Fruit fly (Drosophila melanogaster): ENCODE results near the gene CG4281.
A peak's percentile ranks its signal among the peaks of the same experiment; 100 is the strongest.

The CG4281 gene

DNA sequence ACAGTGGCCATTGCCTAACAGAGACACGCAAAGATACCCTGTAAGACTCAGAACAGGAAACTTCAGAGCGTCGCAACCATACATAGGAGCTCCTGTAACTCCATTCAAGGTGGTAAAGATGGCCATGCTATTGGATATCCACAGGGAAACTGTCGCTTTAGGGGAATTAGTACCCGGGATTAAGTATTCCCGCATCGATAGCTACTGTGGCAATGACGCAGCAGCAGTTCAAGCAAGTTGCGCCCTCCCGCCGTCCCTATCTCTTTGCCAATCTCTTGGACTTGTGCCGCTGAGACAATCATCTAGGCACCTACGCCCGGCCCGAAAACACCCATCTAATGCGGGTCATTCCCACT is 5.7 kb upstream of the CG4281 start (continued):
- TF ChIP-seq CG9797 (GFP tag; optimal IDR thresholded peaks at IDR 0.05) (no peak), gem (tag; optimal IDR thresholded peaks at IDR 0.05) (peak; percentile 69), twi (tag; optimal IDR thresholded peaks at IDR 0.05) (no peak), Jarid2 (GFP tag; optimal IDR thresholded peaks at IDR 0.05) (peak; percentile 11), CG6683 (GFP tag; optimal IDR thresholded peaks at IDR 0.05) (peak; percentile 46), pros (GFP tag; optimal IDR thresholded peaks at IDR 0.05) (no peak), CG6272 (GFP tag; IDR thresholded peaks at IDR 0.05) (peak; percentile 39; the same call in 1 of the 2 replicates), Deaf1 (tag; optimal IDR thresholded peaks at IDR 0.05) (peak; percentile 31), CG13287 (GFP tag; IDR thresholded peaks at IDR 0.05; ENCODE audit: partially characterized antibody) (0 out of 2 replicates have a peak, but pooled peaks have one; percentile 3), fu2 (GFP tag; optimal IDR thresholded peaks at IDR 0.05) (peak; percentile 21), CG8290 (GFP tag; optimal IDR thresholded peaks at IDR 0.05) (peak; percentile 45), CG8290 (tag; optimal IDR thresholded peaks at IDR 0.05) (peak in 1 of 2 experiments; percentile 75), Eip74EF (GFP tag; optimal IDR thresholded peaks at IDR 0.05) (peak in 1 of 2 experiments; percentile 6), croc (GFP tag; conservative IDR thresholded peaks at IDR 0.05) (no peak), cas (GFP tag; IDR thresholded peaks at IDR 0.05) (0 out of 2 replicates have a peak, but pooled peaks have one; percentile 53), fd64A (GFP tag; optimal IDR thresholded peaks at IDR 0.05) (no peak), gsb (GFP tag; IDR thresholded peaks at IDR 0.05) (peak; percentile 50; the same call in 1 of the 2 replicates), CG4360 (GFP tag; IDR thresholded peaks at IDR 0.05) (no peak), nerfin-2 (GFP tag; IDR thresholded peaks at IDR 0.05; ENCODE audit: partially characterized antibody) (no peak), bab2 (GFP tag; optimal IDR thresholded peaks at IDR 0.05) (no peak), CG3163 (GFP tag; optimal IDR thresholded peaks at IDR 0.05) (peak; percentile 46), CG12299 (tag; optimal IDR thresholded peaks at IDR 0.05) (no peak), Hand (GFP tag; optimal IDR thresholded peaks at IDR 0.05) (peak; percentile 66), usp (GFP tag; optimal IDR thresholded peaks at IDR 0.05) (no peak), CkIIα-i1 (GFP tag; IDR thresholded peaks at IDR 0.05) (no peak), chinmo (GFP tag; IDR thresholded peaks at IDR 0.05; ENCODE audit: partially characterized antibody) (no peak), schlank (tag; optimal IDR thresholded peaks at IDR 0.05) (peak; percentile 23), Tbp (GFP tag; optimal IDR thresholded peaks at IDR 0.05) (no peak), CTCF (GFP tag; optimal IDR thresholded peaks at IDR 0.05) (no peak), Scr (GFP tag; IDR thresholded peaks at IDR 0.05; ENCODE audit: partially characterized antibody) (no peak), CG8924 (tag; optimal IDR thresholded peaks at IDR 0.05) (peak; percentile 37), CG2129 (GFP tag; IDR thresholded peaks at IDR 0.05; ENCODE audit: partially characterized antibody) (no peak), CG2678 (tag; optimal IDR thresholded peaks at IDR 0.05) (peak; percentile 78), CG17612 (GFP tag; IDR thresholded peaks at IDR 0.05) (no peak), sug (tag; optimal IDR thresholded peaks at IDR 0.05) (peak; percentile 66), Meics (GFP tag; optimal IDR thresholded peaks at IDR 0.05) (peak; percentile 77), CG11398 (GFP tag; optimal IDR thresholded peaks at IDR 0.05) (peak; percentile 46), Mad (GFP tag; optimal IDR thresholded peaks at IDR 0.05) (peak; percentile 14), lmd (GFP tag; IDR thresholded peaks at IDR 0.05) (peak; percentile 84), CG6689 (GFP tag; IDR thresholded peaks at IDR 0.05) (peak; percentile 61), Atf-2 (GFP tag; optimal IDR thresholded peaks at IDR 0.05) (peak; percentile 26), ap (GFP tag; IDR thresholded peaks at IDR 0.05) (no peak), CG1602 (GFP tag; optimal IDR thresholded peaks at IDR 0.05) (peak; percentile 14), tap (tag; optimal IDR thresholded peaks at IDR 0.05) (peak; percentile 57), CG31224 (GFP tag; IDR thresholded peaks at IDR 0.05) (0 out of 2 replicates have a peak, but pooled peaks have one; percentile 21), eyg (GFP tag; optimal IDR thresholded peaks at IDR 0.05) (peak; percentile 58), CG2116 (GFP tag; optimal IDR thresholded peaks at IDR 0.05) (no peak), insv (GFP tag; optimal IDR thresholded peaks at IDR 0.05) (no peak), oc (tag; optimal IDR thresholded peaks at IDR 0.05) (no peak), GATAe (GFP tag; conservative IDR thresholded peaks at IDR 0.05) (no peak), Mrtf (GFP tag; IDR thresholded peaks at IDR 0.05) (peak; percentile 76), zfh1 (GFP tag; IDR thresholded peaks at IDR 0.05) (peak; percentile 74; the same call in 2 of the 3 replicates)
